Fruit fly (Drosophila melanogaster) whole organism, embryonic: ENCODE measurements around the gene Rpp30.

Experiments
- Abd-B ChIP-seq: fragments of 200-800 bp; sonication (Bioruptor generic); optimal IDR thresholded peaks from 2 replicates; lab custom pipeline; 2018; ENCODE audit warnings: missing biosample characterization, mild to moderate bottlenecking, missing genetic modification characterization, moderate library complexity
- Antp ChIP-seq: fragments of 200-800 bp; sonication (Bioruptor generic); optimal IDR thresholded peaks from 3 replicates; lab custom pipeline; 2016; ENCODE audit warnings: missing biosample characterization, missing genetic modification characterization
- Bteb2 ChIP-seq: fragments of 200-800 bp; sonication (Bioruptor generic); optimal IDR thresholded peaks from 2 replicates; lab custom pipeline; 2016; ENCODE audit warnings: missing biosample characterization, missing genetic modification characterization
- C15 ChIP-seq: fragments of 200-800 bp; sonication (Bioruptor generic); IDR thresholded peaks from 3 replicates; pipeline ENCODE4 v1.3.6; 2022; ENCODE audit warnings: missing biosample characterization, missing genetic modification characterization
- CG10565 ChIP-seq: fragments of 200-800 bp; sonication (Bioruptor generic); optimal IDR thresholded peaks from 3 replicates; lab custom pipeline; 2016; ENCODE audit warnings: missing biosample characterization, mild to moderate bottlenecking, missing genetic modification characterization
- CG12104 ChIP-seq: fragments of 200-800 bp; sonication (Bioruptor generic); optimal IDR thresholded peaks from 3 replicates; lab custom pipeline; 2016; ENCODE audit warnings: missing biosample characterization, missing genetic modification characterization
- CG12219 ChIP-seq: fragments of 200-800 bp; sonication (Bioruptor generic); optimal IDR thresholded peaks from 3 replicates; lab custom pipeline; 2018; ENCODE audit warnings: missing biosample characterization, mild to moderate bottlenecking, missing genetic modification characterization
- CG12299 ChIP-seq: fragments of 200-800 bp; sonication (Bioruptor generic); optimal IDR thresholded peaks from 2 replicates; lab custom pipeline; 2018; ENCODE audit warnings: missing biosample characterization, mild to moderate bottlenecking, missing genetic modification characterization
- CG13775 ChIP-seq: fragments of 200-800 bp; sonication (Bioruptor generic); optimal IDR thresholded peaks from 3 replicates; lab custom pipeline; 2017; ENCODE audit warnings: missing biosample characterization, mild to moderate bottlenecking, missing genetic modification characterization
- CG1529 ChIP-seq: fragments of 200-800 bp; sonication (Bioruptor generic); optimal IDR thresholded peaks from 3 replicates; lab custom pipeline; 2018; ENCODE audit warnings: missing biosample characterization, missing genetic modification characterization
- CG15514 ChIP-seq: fragments of 200-800 bp; sonication (Bioruptor generic); optimal IDR thresholded peaks from 3 replicates; lab custom pipeline; 2017; ENCODE audit warnings: missing biosample characterization, missing genetic modification characterization, mild to moderate bottlenecking, moderate library complexity, missing genetic modification reagents
- CG3726 ChIP-seq: fragments of 200-800 bp; sonication (Bioruptor generic); IDR thresholded peaks from 3 replicates; pipeline ENCODE4, ENCODE4 v1.3.6; 2022; ENCODE audit warnings: missing biosample characterization, missing genetic modification characterization
- CG4360 ChIP-seq: fragments of 200-800 bp; sonication (Bioruptor generic); IDR thresholded peaks from 2 replicates; pipeline ENCODE4 v1.3.6; 2022; ENCODE audit warnings: missing biosample characterization, missing genetic modification characterization
- CG5245 ChIP-seq: fragments of 200-800 bp; sonication (Bioruptor generic); optimal IDR thresholded peaks from 3 replicates; lab custom pipeline; 2016; ENCODE audit warnings: missing biosample characterization, missing genetic modification characterization
- CG7271 ChIP-seq: fragments of 200-800 bp; sonication (Bioruptor generic); optimal IDR thresholded peaks from 2 replicates; lab custom pipeline; 2018; ENCODE audit warnings: missing biosample characterization, mild to moderate bottlenecking, missing genetic modification characterization, moderate library complexity
- CG9437 ChIP-seq: fragments of 200-800 bp; sonication (Bioruptor generic); optimal IDR thresholded peaks from 2 replicates; lab custom pipeline; 2018; ENCODE audit warnings: missing biosample characterization, mild to moderate bottlenecking, missing genetic modification characterization
- Dfd ChIP-seq, 2 experiments: fragments of >200 bp; optimal IDR thresholded peaks; 2 replicates each; lab custom pipeline; 2017; ENCODE audit warnings: missing biosample characterization in 2 of 2, missing genetic modification characterization in 2 of 2
- Drgx ChIP-seq: fragments of 200-800 bp; sonication (Bioruptor generic); IDR thresholded peaks from 2 replicates; pipeline ENCODE4 v1.3.6; 2022; ENCODE audit warnings: missing biosample characterization, missing genetic modification characterization
- Ets97D ChIP-seq: fragments of 200-800 bp; sonication (Bioruptor generic); optimal IDR thresholded peaks from 3 replicates; lab custom pipeline; 2016; ENCODE audit warnings: missing biosample characterization, missing genetic modification characterization
- Fer1 ChIP-seq: fragments of 200-800 bp; sonication (Bioruptor generic); optimal IDR thresholded peaks from 2 replicates; lab custom pipeline; 2017; ENCODE audit warnings: missing biosample characterization, mild to moderate bottlenecking, missing genetic modification characterization
- Med ChIP-seq: fragments of 200-800 bp; sonication (Bioruptor generic); peaks from one replicate; lab custom pipeline; 2016; ENCODE audit warnings: missing biosample characterization, missing genetic modification characterization, mild to moderate bottlenecking, inconsistent platforms, moderate library complexity
- Optix ChIP-seq: fragments of 200-800 bp; sonication (Bioruptor generic); IDR thresholded peaks from 3 replicates; pipeline ENCODE4 v1.3.6; 2022; ENCODE audit warnings: missing biosample characterization, missing genetic modification characterization
- Ptx1 ChIP-seq: fragments of 200-800 bp; sonication (Bioruptor generic); IDR thresholded peaks from 2 replicates; pipeline ENCODE4 v1.3.6; 2022; ENCODE audit warnings: missing biosample characterization, missing genetic modification characterization
- Side ChIP-seq: fragments of 200-800 bp; sonication (Bioruptor generic); optimal IDR thresholded peaks from 2 replicates; lab custom pipeline; 2016; ENCODE audit warnings: missing biosample characterization, missing genetic modification characterization
- Sin3A ChIP-seq: fragments of >200 bp; optimal IDR thresholded peaks from 2 replicates; lab custom pipeline; 2018
- Vsx1 ChIP-seq: fragments of 200-800 bp; sonication (Bioruptor generic); optimal IDR thresholded peaks from 2 replicates; lab custom pipeline; 2017; ENCODE audit warnings: missing biosample characterization, mild to moderate bottlenecking, missing genetic modification characterization, missing genetic modification reagents
- Xbp1 ChIP-seq: fragments of 200-800 bp; sonication (Bioruptor generic); optimal IDR thresholded peaks from 3 replicates; lab custom pipeline; 2016; ENCODE audit warnings: missing biosample characterization, mild to moderate bottlenecking, missing genetic modification characterization
- YL-1 ChIP-seq: fragments of 200-800 bp; sonication (Bioruptor generic); optimal IDR thresholded peaks from 3 replicates; lab custom pipeline; 2017; ENCODE audit warnings: missing biosample characterization, mild to moderate bottlenecking, missing genetic modification characterization
- ash1 ChIP-seq: fragments of 200-800 bp; sonication (Bioruptor generic); optimal IDR thresholded peaks from 2 replicates; lab custom pipeline; 2018; ENCODE audit warnings: missing biosample characterization, mild to moderate bottlenecking, missing genetic modification characterization
- ato ChIP-seq: fragments of 200-800 bp; sonication (Bioruptor generic); IDR thresholded peaks from 2 replicates; pipeline ENCODE4 v1.3.6; 2022; ENCODE audit warnings: missing biosample characterization, missing genetic modification characterization; ENCODE audit not compliant: partially characterized antibody
- bbx ChIP-seq: fragments of 200-800 bp; sonication (Bioruptor generic); IDR thresholded peaks from 2 replicates; pipeline ENCODE4 v1.3.6; 2022; ENCODE audit warnings: missing biosample characterization, missing genetic modification characterization; ENCODE audit not compliant: partially characterized antibody
- bigmax ChIP-seq: fragments of 200-800 bp; sonication (Bioruptor generic); optimal IDR thresholded peaks from 2 replicates; lab custom pipeline; 2018; ENCODE audit warnings: missing biosample characterization, mild to moderate bottlenecking, missing genetic modification characterization
- cad ChIP-seq: fragments of >200 bp; optimal IDR thresholded peaks from 2 replicates; lab custom pipeline; 2017; ENCODE audit warnings: missing biosample characterization, missing genetic modification characterization
- en ChIP-seq: fragments of 200-800 bp; sonication (Bioruptor generic); optimal IDR thresholded peaks from 2 replicates; lab custom pipeline; 2016; ENCODE audit warnings: missing biosample characterization, missing genetic modification characterization
- gfzf ChIP-seq: fragments of 200-800 bp; sonication (Bioruptor generic); optimal IDR thresholded peaks from 2 replicates; lab custom pipeline; 2016; ENCODE audit warnings: missing biosample characterization, mild to moderate bottlenecking, missing genetic modification characterization, moderate library complexity
- gro ChIP-seq: fragments of 200-800 bp; sonication (Bioruptor generic); optimal IDR thresholded peaks from 2 replicates; lab custom pipeline; 2016; ENCODE audit warnings: missing biosample characterization, missing genetic modification characterization
- inv ChIP-seq: fragments of 200-800 bp; sonication (Bioruptor generic); IDR thresholded peaks from 2 replicates; pipeline ENCODE4 v1.3.6; 2022; ENCODE audit warnings: missing biosample characterization, missing genetic modification characterization; ENCODE audit not compliant: partially characterized antibody
- jing ChIP-seq: fragments of 200-800 bp; sonication (Bioruptor generic); optimal IDR thresholded peaks from 2 replicates; lab custom pipeline; 2018; ENCODE audit warnings: missing biosample characterization, mild to moderate bottlenecking, missing genetic modification characterization
- lmd ChIP-seq: fragments of 200-800 bp; sonication (Bioruptor generic); IDR thresholded peaks from 2 replicates; pipeline ENCODE4 v1.3.6; 2022; ENCODE audit warnings: missing biosample characterization, missing genetic modification characterization
- lola ChIP-seq, 3 experiments: fragments of >200 bp in 2 of 3; fragments of 200-800 bp in 1 of 3; sonication (Bioruptor generic) in 1 of 3; optimal IDR thresholded peaks; 2 replicates each; lab custom pipeline; 2017 to 2019; ENCODE audit warnings: missing biosample characterization in 3 of 3, missing genetic modification characterization in 3 of 3, mild to moderate bottlenecking in 1 of 3, moderate library complexity in 1 of 3
- lov ChIP-seq, 2 experiments: fragments of 200-800 bp in 1 of 2; fragments of >200 bp in 1 of 2; sonication (Bioruptor generic) in 1 of 2; IDR thresholded peaks in 1 of 2; optimal IDR thresholded peaks in 1 of 2; 2 replicates in 1 of 2; 3 replicates in 1 of 2; pipeline versions ENCODE4 v1.3.6 to Lab custom; 2017 to 2022; ENCODE audit warnings: missing biosample characterization in 1 of 2, missing genetic modification characterization in 1 of 2
- mam ChIP-seq: fragments of 200-800 bp; sonication (Bioruptor generic); optimal IDR thresholded peaks from 3 replicates; lab custom pipeline; 2016; ENCODE audit warnings: missing biosample characterization, missing genetic modification characterization
- mld ChIP-seq: fragments of 200-800 bp; sonication (Bioruptor generic); IDR thresholded peaks from 3 replicates; pipeline ENCODE4 v1.3.6; 2022; ENCODE audit warnings: missing biosample characterization, missing genetic modification characterization; ENCODE audit not compliant: partially characterized antibody
- scrt ChIP-seq: fragments of 200-800 bp; sonication (Bioruptor generic); optimal IDR thresholded peaks from 2 replicates; lab custom pipeline; 2018; ENCODE audit warnings: missing biosample characterization, mild to moderate bottlenecking, missing genetic modification characterization, moderate library complexity
- sim ChIP-seq: fragments of 200-800 bp; sonication (Bioruptor generic); IDR thresholded peaks from 2 replicates; pipeline ENCODE4 v1.3.6; 2022; ENCODE audit warnings: missing biosample characterization, missing genetic modification characterization
- sna ChIP-seq: fragments of 200-800 bp; sonication (Bioruptor generic); IDR thresholded peaks from 2 replicates; pipeline ENCODE4 v1.3.6; 2022; ENCODE audit warnings: missing biosample characterization, missing genetic modification characterization; ENCODE audit not compliant: partially characterized antibody
- sr ChIP-seq: fragments of 200-800 bp; sonication (Bioruptor generic); IDR thresholded peaks from 3 replicates; pipeline ENCODE4 v1.3.6; 2022; ENCODE audit warnings: missing biosample characterization, missing genetic modification characterization
- tna ChIP-seq: fragments of 200-800 bp; sonication (Bioruptor generic); IDR thresholded peaks from 2 replicates; pipeline ENCODE4 v1.3.6; 2022; ENCODE audit warnings: missing biosample characterization, missing genetic modification characterization; ENCODE audit not compliant: partially characterized antibody
- unpg ChIP-seq: fragments of 200-800 bp; sonication (Bioruptor generic); optimal IDR thresholded peaks from 3 replicates; lab custom pipeline; 2018; ENCODE audit warnings: missing biosample characterization, mild to moderate bottlenecking, missing genetic modification characterization, moderate library complexity

Rpp30 gene

dm6 chr2L:283071-283482 is 30.9 kb upstream of the Rpp30 start, which contains the start of gene CG11601 (continued):
- TF ChIP-seq bbx = peak; percentile 33; the same call in 1 of the 2 replicates
- TF ChIP-seq CG5245 (GFP tag; lab: Kevin White, UChicago) = no peak
- peak; percentile 41; the same call in 1 of the 2 replicates for TF ChIP-seq lmd (GFP tag; lab: Robert Waterston, UW)
- TF ChIP-seq cad = no peak
- peak; percentile 27 for TF ChIP-seq Sin3A
- TF ChIP-seq en (GFP tag; lab: Kevin White, UChicago) = no peak
- TF ChIP-seq Abd-B (GFP tag; lab: Kevin White, UChicago) = peak; percentile 44
- TF ChIP-seq CG3726 (GFP tag; lab: Robert Waterston, UW) = no peak
- TF ChIP-seq mam (GFP tag; lab: Kevin White, UChicago) = no peak
- TF ChIP-seq tna (GFP tag; lab: Robert Waterston, UW) = no peak
- TF ChIP-seq Bteb2 = peak; percentile 14
- TF ChIP-seq gfzf (GFP tag; lab: Kevin White, UChicago) = peak; percentile 58
- 0 out of 2 replicates have a peak, but pooled peaks have one; percentile 11 for TF ChIP-seq sna (GFP tag; lab: Robert Waterston, UW)
- no peak for TF ChIP-seq C15 (GFP tag; lab: Robert Waterston, UW)
- TF ChIP-seq CG10565 (GFP tag; lab: Kevin White, UChicago) = no peak
- no peak for TF ChIP-seq CG12219 (GFP tag; lab: Kevin White, UChicago)
- peak in 1 of 3 experiments; percentile 24 for TF ChIP-seq lola (GFP tag; optimal IDR thresholded peaks at IDR 0.05; lab: Kevin White, UChicago)
- TF ChIP-seq Fer1 (GFP tag; lab: Kevin White, UChicago) = peak; percentile 29
- TF ChIP-seq CG15514 (GFP tag; lab: Kevin White, UChicago) = peak; percentile 80
- TF ChIP-seq CG1529 = no peak
- TF ChIP-seq CG12104 (GFP tag; lab: Kevin White, UChicago) = no peak
- no peak for TF ChIP-seq Optix
- no peak for TF ChIP-seq Vsx1
- TF ChIP-seq ato (GFP tag; lab: Robert Waterston, UW) = no peak
- TF ChIP-seq Xbp1 (GFP tag; lab: Kevin White, UChicago) = peak; percentile 30
- TF ChIP-seq YL-1 = peak; percentile 22
- TF ChIP-seq inv (GFP tag; lab: Robert Waterston, UW) = no peak
- TF ChIP-seq Dfd (GFP tag; optimal IDR thresholded peaks at IDR 0.05; lab: Kevin White, UChicago) = no peak

dm6 chr2L:278134-278533 is 26.0 kb upstream of the Rpp30 start, which contains the start of gene CG17078:
CG17078 (minus strand) TSS chr2L:278234.
- TF ChIP-seq mld (0 out of 3 replicates have a peak, but pooled peaks have one; percentile 4), CG4360 (GFP tag; lab: Robert Waterston, UW) (no peak)

dm6 chr2L:277122-277671 is 25.0 kb upstream of the Rpp30 start, which contains the start of gene smo:
smo (plus strand) TSS chr2L:277582.
- TF ChIP-seq CG9437 (GFP tag; lab: Kevin White, UChicago) (peak; percentile 36), CG13775 (GFP tag; lab: Kevin White, UChicago) (peak; percentile 32), ash1 (GFP tag; lab: Kevin White, UChicago) (no peak), Drgx (GFP tag; lab: Robert Waterston, UW) (no peak), Ets97D (GFP tag; lab: Kevin White, UChicago) (peak; percentile 85), Ptx1 (GFP tag; lab: Robert Waterston, UW) (peak; percentile 24; the same call in 1 of the 2 replicates), scrt (peak; percentile 92), Side (GFP tag; lab: Kevin White, UChicago) (peak; percentile 73), sim (GFP tag; lab: Robert Waterston, UW) (no peak), bigmax (GFP tag; lab: Kevin White, UChicago) (no peak), Med (peak; percentile 89), gro (GFP tag; lab: Kevin White, UChicago) (peak; percentile 32), CG12299 (tag; lab: Kevin White, UChicago) (no peak), lov (optimal IDR thresholded peaks at IDR 0.05; lab: Kevin White, UChicago) (no peak), lov (GFP tag; IDR thresholded peaks at IDR 0.05; lab: Robert Waterston, UW) (no peak), unpg (GFP tag; lab: Kevin White, UChicago) (no peak), sr (GFP tag; lab: Robert Waterston, UW) (no peak), CG7271 (peak; percentile 16), Antp (GFP tag; lab: Kevin White, UChicago) (peak; percentile 30), jing (no peak)
